Worm (Caenorhabditis elegans) whole organism, L4/young adult: ENCODE data around the gene K06A4.6.

Experiments used
- dao-5 ChIP-seq: sonication (generic microtip); optimal IDR thresholded peaks from 2 replicates; lab custom pipeline; 2016; ENCODE audit warnings: missing genotype, missing genetic modification characterization, moderate library complexity, missing compliant biosample characterization
- him-1 ChIP-seq: sonication (generic microtip); optimal IDR thresholded peaks from 2 replicates; lab custom pipeline; 2016; ENCODE audit warnings: missing genotype, missing genetic modification reagents, missing genetic modification characterization, missing compliant biosample characterization

- TF ChIP-seq dao-5 (tag; lab: Kevin White, UChicago) (no peak), him-1 (tag; lab: Kevin White, UChicago) (no peak)
Measured at ce11 chrV:9527984-9528383, 47.5 kb upstream of the K06A4.6 start.
